Fruit fly (Drosophila melanogaster) whole organism, embryonic: ENCODE data around the gene CG13671.

Experiments used
- Aef1 ChIP-seq: fragments of 200-800 bp; sonication (Bioruptor generic); IDR thresholded peaks from 3 replicates; pipeline ENCODE4 v1.3.6; 2022; ENCODE audit warnings: missing biosample characterization, missing genetic modification characterization
- CG11695 ChIP-seq: fragments of 200-800 bp; sonication (Bioruptor generic); IDR thresholded peaks from 3 replicates; pipeline ENCODE4 v1.3.6; 2022; ENCODE audit warnings: missing biosample characterization, missing genetic modification characterization
- CG13287 ChIP-seq: fragments of 200-800 bp; sonication (Bioruptor generic); IDR thresholded peaks from 2 replicates; pipeline ENCODE4 v1.3.6; 2022; ENCODE audit warnings: missing biosample characterization, missing genetic modification characterization; ENCODE audit not compliant: partially characterized antibody
- CG15514 ChIP-seq: fragments of 200-800 bp; sonication (Bioruptor generic); optimal IDR thresholded peaks from 3 replicates; lab custom pipeline; 2017; ENCODE audit warnings: missing biosample characterization, missing genetic modification characterization, mild to moderate bottlenecking, moderate library complexity, missing genetic modification reagents
- CG15696 ChIP-seq: fragments of 200-800 bp; sonication (Bioruptor generic); optimal IDR thresholded peaks from 2 replicates; lab custom pipeline; 2019; ENCODE audit warnings: missing biosample characterization, mild to moderate bottlenecking, missing genetic modification characterization, moderate library complexity
- CG1603 ChIP-seq: fragments of 200-800 bp; sonication (Bioruptor generic); optimal IDR thresholded peaks from 2 replicates; lab custom pipeline; 2019; ENCODE audit warnings: missing biosample characterization, mild to moderate bottlenecking, missing genetic modification characterization, moderate library complexity
- CG17912 ChIP-seq: fragments of 200-800 bp; sonication (Bioruptor generic); optimal IDR thresholded peaks from 2 replicates; lab custom pipeline; 2018; ENCODE audit warnings: missing biosample characterization, mild to moderate bottlenecking, missing genetic modification characterization
- CG1832 ChIP-seq: fragments of 200-800 bp; sonication (Bioruptor generic); optimal IDR thresholded peaks from 2 replicates; lab custom pipeline; 2017; ENCODE audit warnings: missing biosample characterization, mild to moderate bottlenecking, missing genetic modification characterization, inconsistent platforms
- CG2875 ChIP-seq: fragments of 200-800 bp; sonication (Bioruptor generic); optimal IDR thresholded peaks from 2 replicates; lab custom pipeline; 2017; ENCODE audit warnings: missing biosample characterization, mild to moderate bottlenecking, missing genetic modification characterization, missing genetic modification reagents
- CG31224 ChIP-seq: fragments of 200-800 bp; sonication (Bioruptor generic); IDR thresholded peaks from 2 replicates; pipeline ENCODE4 v1.3.6; 2022; ENCODE audit warnings: missing biosample characterization, missing genetic modification characterization
- CG31441 ChIP-seq: fragments of 200-800 bp; sonication (Bioruptor generic); IDR thresholded peaks from 2 replicates; pipeline ENCODE4 v1.3.6; 2022; ENCODE audit warnings: missing biosample characterization, missing genetic modification characterization
- CG32772 ChIP-seq: fragments of 200-800 bp; sonication (Bioruptor generic); IDR thresholded peaks from 2 replicates; pipeline ENCODE4 v1.3.6; 2022; ENCODE audit warnings: missing biosample characterization, missing genetic modification characterization
- CG4360 ChIP-seq: fragments of 200-800 bp; sonication (Bioruptor generic); IDR thresholded peaks from 2 replicates; pipeline ENCODE4 v1.3.6; 2022; ENCODE audit warnings: missing biosample characterization, missing genetic modification characterization
- CG4424 ChIP-seq: fragments of 200-800 bp; sonication (Bioruptor generic); optimal IDR thresholded peaks from 3 replicates; lab custom pipeline; 2016; ENCODE audit warnings: missing biosample characterization, missing genetic modification characterization
- CG6654 ChIP-seq: fragments of 200-800 bp; sonication (Bioruptor generic); optimal IDR thresholded peaks from 2 replicates; lab custom pipeline; 2017; ENCODE audit warnings: missing biosample characterization, mild to moderate bottlenecking, missing genetic modification characterization
- CG7271 ChIP-seq: fragments of 200-800 bp; sonication (Bioruptor generic); optimal IDR thresholded peaks from 2 replicates; lab custom pipeline; 2018; ENCODE audit warnings: missing biosample characterization, mild to moderate bottlenecking, missing genetic modification characterization, moderate library complexity
- CG7745 ChIP-seq: fragments of 200-800 bp; sonication (Bioruptor generic); optimal IDR thresholded peaks from 2 replicates; lab custom pipeline; 2018; ENCODE audit warnings: missing biosample characterization, mild to moderate bottlenecking, missing genetic modification characterization, moderate library complexity
- CG7963 ChIP-seq: fragments of 200-800 bp; sonication (Bioruptor generic); IDR thresholded peaks from 3 replicates; pipeline ENCODE4 v1.3.6; 2022; ENCODE audit warnings: missing biosample characterization, missing genetic modification characterization; ENCODE audit not compliant: partially characterized antibody
- CG7987 ChIP-seq: fragments of 200-800 bp; sonication (Bioruptor generic); optimal IDR thresholded peaks from 2 replicates; lab custom pipeline; 2018; ENCODE audit warnings: missing biosample characterization, mild to moderate bottlenecking, missing genetic modification characterization, moderate library complexity
- CG8290 ChIP-seq, 3 experiments: fragments of 200-800 bp; sonication (Bioruptor generic); optimal IDR thresholded peaks; 2 replicates each; lab custom pipeline; 2016 to 2019; ENCODE audit warnings: missing biosample characterization in 3 of 3, missing genetic modification characterization in 3 of 3, mild to moderate bottlenecking in 2 of 3, moderate library complexity in 1 of 3
- CG8388 ChIP-seq: fragments of 200-800 bp; sonication (Bioruptor generic); optimal IDR thresholded peaks from 2 replicates; lab custom pipeline; 2019; ENCODE audit warnings: missing biosample characterization, mild to moderate bottlenecking, missing genetic modification characterization, moderate library complexity
- CG9437 ChIP-seq: fragments of 200-800 bp; sonication (Bioruptor generic); optimal IDR thresholded peaks from 2 replicates; lab custom pipeline; 2018; ENCODE audit warnings: missing biosample characterization, mild to moderate bottlenecking, missing genetic modification characterization
- CG9609 ChIP-seq: fragments of 200-800 bp; sonication (Bioruptor generic); optimal IDR thresholded peaks from 3 replicates; lab custom pipeline; 2016; ENCODE audit warnings: missing biosample characterization, missing genetic modification characterization
- CTCF ChIP-seq: fragments of 200-800 bp; sonication (Bioruptor generic); optimal IDR thresholded peaks from 2 replicates; lab custom pipeline; 2017; ENCODE audit warnings: missing biosample characterization, mild to moderate bottlenecking, missing genetic modification characterization, moderate library complexity
- E2f1 ChIP-seq: fragments of 200-800 bp; sonication (Bioruptor generic); IDR thresholded peaks from 2 replicates; pipeline ENCODE4 v1.3.6; 2022; ENCODE audit warnings: missing biosample characterization, missing genetic modification characterization
- HLHmδ ChIP-seq: fragments of 200-800 bp; sonication (Bioruptor generic); optimal IDR thresholded peaks from 2 replicates; lab custom pipeline; 2018; ENCODE audit warnings: missing biosample characterization, mild to moderate bottlenecking, missing genetic modification characterization, moderate library complexity
- Hey ChIP-seq: fragments of 200-800 bp; sonication (Bioruptor generic); optimal IDR thresholded peaks from 3 replicates; lab custom pipeline; 2018; ENCODE audit warnings: missing biosample characterization, mild to moderate bottlenecking, missing genetic modification characterization
- Hmx ChIP-seq: fragments of 200-800 bp; sonication (Bioruptor generic); optimal IDR thresholded peaks from 2 replicates; lab custom pipeline; 2016; ENCODE audit warnings: missing biosample characterization, missing genetic modification characterization
- Hr3 ChIP-seq: fragments of 200-800 bp; sonication (Bioruptor generic); optimal IDR thresholded peaks from 3 replicates; lab custom pipeline; 2016; ENCODE audit warnings: missing biosample characterization, missing genetic modification characterization
- Hr39 ChIP-seq: fragments of >200 bp; optimal IDR thresholded peaks from 2 replicates; lab custom pipeline; 2017
- Nf-YB ChIP-seq: fragments of 200-800 bp; sonication (Bioruptor generic); optimal IDR thresholded peaks from 3 replicates; lab custom pipeline; 2019; ENCODE audit warnings: missing biosample characterization, mild to moderate bottlenecking, missing genetic modification characterization, moderate library complexity
- Oaz ChIP-seq: fragments of 200-800 bp; sonication (Bioruptor generic); IDR thresholded peaks from 2 replicates; pipeline ENCODE4 v1.3.6; 2022; ENCODE audit warnings: missing biosample characterization, missing genetic modification characterization
- Opbp ChIP-seq: fragments of 200-800 bp; sonication (Bioruptor generic); IDR thresholded peaks from 3 replicates; pipeline ENCODE4 v1.3.6; 2022; ENCODE audit warnings: missing biosample characterization, missing genetic modification characterization; ENCODE audit not compliant: partially characterized antibody
- Rfx ChIP-seq: fragments of 200-800 bp; sonication (Bioruptor generic); IDR thresholded peaks from 2 replicates; pipeline ENCODE4 v1.3.6; 2022; ENCODE audit warnings: missing biosample characterization, missing genetic modification characterization
- Usf ChIP-seq: fragments of 200-800 bp; sonication (Bioruptor generic); optimal IDR thresholded peaks from 2 replicates; lab custom pipeline; 2017; ENCODE audit warnings: missing genotype, missing biosample characterization, missing genetic modification characterization
- amos ChIP-seq: fragments of 200-800 bp; sonication (Bioruptor generic); IDR thresholded peaks from 2 replicates; pipeline ENCODE4 v1.3.6; 2022; ENCODE audit warnings: missing biosample characterization, missing genetic modification characterization; ENCODE audit not compliant: partially characterized antibody
- bcd ChIP-seq: fragments of 200-800 bp; sonication (Bioruptor generic); optimal IDR thresholded peaks from 2 replicates; lab custom pipeline; 2017; ENCODE audit warnings: missing biosample characterization, mild to moderate bottlenecking, missing genetic modification characterization
- danr ChIP-seq: fragments of 200-800 bp; sonication (Bioruptor generic); IDR thresholded peaks from 2 replicates; pipeline ENCODE4 v1.3.6; 2022; ENCODE audit warnings: missing biosample characterization, missing genetic modification characterization
- dm ChIP-seq: fragments of 200-800 bp; sonication (Bioruptor generic); optimal IDR thresholded peaks from 3 replicates; lab custom pipeline; 2016; ENCODE audit warnings: missing biosample characterization, missing genetic modification characterization
- fd64A ChIP-seq: fragments of 200-800 bp; sonication (Bioruptor generic); optimal IDR thresholded peaks from 3 replicates; lab custom pipeline; 2018; ENCODE audit warnings: missing biosample characterization, mild to moderate bottlenecking, missing genetic modification characterization
- gcm ChIP-seq: fragments of 200-800 bp; sonication (Bioruptor generic); optimal IDR thresholded peaks from 2 replicates; lab custom pipeline; 2019; ENCODE audit warnings: missing biosample characterization, mild to moderate bottlenecking, missing genetic modification characterization, moderate library complexity
- hth ChIP-seq: fragments of >200 bp; optimal IDR thresholded peaks from 2 replicates; lab custom pipeline; 2017; ENCODE audit warnings: inconsistent platforms
- insv ChIP-seq, 2 experiments: fragments of 200-800 bp; sonication (Bioruptor generic); optimal IDR thresholded peaks; 3 replicates each; lab custom pipeline; 2016 to 2018; ENCODE audit warnings: missing biosample characterization in 2 of 2, missing genetic modification characterization in 2 of 2
- ken ChIP-seq: fragments of 200-800 bp; sonication (Bioruptor generic); IDR thresholded peaks from 3 replicates; pipeline ENCODE4 v1.3.6; 2022; ENCODE audit warnings: missing biosample characterization, missing genetic modification characterization
- nerfin-2 ChIP-seq: fragments of 200-800 bp; sonication (Bioruptor generic); IDR thresholded peaks from 2 replicates; pipeline ENCODE4 v1.3.6; 2022; ENCODE audit warnings: missing biosample characterization, missing genetic modification characterization; ENCODE audit not compliant: partially characterized antibody
- p53 ChIP-seq: fragments of 200-800 bp; sonication (Bioruptor generic); optimal IDR thresholded peaks from 2 replicates; lab custom pipeline; 2016; ENCODE audit warnings: missing biosample characterization, missing genetic modification characterization
- pho ChIP-seq: fragments of 200-800 bp; sonication (Bioruptor generic); optimal IDR thresholded peaks from 2 replicates; lab custom pipeline; 2016; ENCODE audit warnings: missing biosample characterization, missing genetic modification characterization
- trem ChIP-seq: fragments of 200-800 bp; optimal IDR thresholded peaks from 3 replicates; lab custom pipeline; 2019; ENCODE audit warnings: missing biosample characterization, mild to moderate bottlenecking, missing genetic modification characterization, moderate library complexity
- tx ChIP-seq: fragments of 200-800 bp; sonication (Bioruptor generic); optimal IDR thresholded peaks from 2 replicates; lab custom pipeline; 2016; ENCODE audit warnings: missing biosample characterization, missing genetic modification characterization
- unpg ChIP-seq: fragments of 200-800 bp; sonication (Bioruptor generic); optimal IDR thresholded peaks from 3 replicates; lab custom pipeline; 2018; ENCODE audit warnings: missing biosample characterization, mild to moderate bottlenecking, missing genetic modification characterization, moderate library complexity
- usp ChIP-seq: fragments of >200 bp; optimal IDR thresholded peaks from 2 replicates; lab custom pipeline; 2017; ENCODE audit warnings: missing biosample characterization, missing genetic modification characterization
- yki ChIP-seq: fragments of >200 bp; optimal IDR thresholded peaks from 3 replicates; lab custom pipeline; 2018
- z ChIP-seq: fragments of 200-800 bp; sonication (Bioruptor generic); IDR thresholded peaks from 3 replicates; pipeline ENCODE4 v1.3.6; 2022; ENCODE audit warnings: missing biosample characterization, missing genetic modification characterization

Gene CG13671

dm6 chr3L:8314788-8315140 is 14.9 kb downstream of the CG13671 start (continued):
- TF ChIP-seq CG31441 (no peak), usp (no peak), Hr39 (lab: Kevin White, UChicago) (no peak), pho (GFP tag; lab: Kevin White, UChicago) (no peak), nerfin-2 (GFP tag; lab: Robert Waterston, UW) (no peak), CG9609 (GFP tag; lab: Kevin White, UChicago) (no peak), Usf (GFP tag; lab: Kevin White, UChicago) (no peak), CG31224 (GFP tag; lab: Robert Waterston, UW) (no peak), CG1832 (GFP tag; lab: Kevin White, UChicago) (no peak), dm (GFP tag; lab: Kevin White, UChicago) (peak; percentile 45), Hmx (no peak), CG15696 (tag; lab: Kevin White, UChicago) (no peak), HLHmδ (GFP tag; lab: Kevin White, UChicago) (no peak), Rfx (GFP tag; lab: Robert Waterston, UW) (peak; percentile 45; the same call in 1 of the 2 replicates), Aef1 (GFP tag; lab: Robert Waterston, UW) (no peak), CG1603 (no peak), CG4360 (no peak), Oaz (GFP tag; lab: Robert Waterston, UW) (no peak), fd64A (GFP tag; lab: Kevin White, UChicago) (no peak), gcm (GFP tag; lab: Kevin White, UChicago) (no peak), CG7271 (tag; lab: Kevin White, UChicago) (no peak), Hr3 (GFP tag; lab: Kevin White, UChicago) (no peak), CG13287 (GFP tag; lab: Robert Waterston, UW) (no peak), CG6654 (GFP tag; lab: Kevin White, UChicago) (no peak), CG11695 (GFP tag; lab: Robert Waterston, UW) (no peak), z (GFP tag; lab: Robert Waterston, UW) (0 out of 3 replicates have a peak, but pooled peaks have one; percentile 19), E2f1 (GFP tag; lab: Robert Waterston, UW) (no peak), yki (lab: Kevin White, UChicago) (no peak), CG17912 (GFP tag; lab: Kevin White, UChicago) (no peak), CG15514 (no peak), danr (GFP tag; lab: Robert Waterston, UW) (no peak), CG8388 (GFP tag; lab: Kevin White, UChicago) (no peak), CG7745 (no peak), Opbp (GFP tag; lab: Robert Waterston, UW) (no peak), tx (GFP tag; lab: Kevin White, UChicago) (no peak), CTCF (no peak), CG7987 (GFP tag; lab: Kevin White, UChicago) (no peak), hth (lab: Kevin White, UChicago) (no peak), CG9437 (GFP tag; lab: Kevin White, UChicago) (no peak), CG2875 (GFP tag; lab: Kevin White, UChicago) (no peak), trem (tag; lab: Kevin White, UChicago) (no peak), ken (GFP tag; lab: Robert Waterston, UW) (no peak), Hey (tag; lab: Kevin White, UChicago) (peak; percentile 71), CG32772 (GFP tag; lab: Robert Waterston, UW) (no peak), CG4424 (GFP tag; lab: Kevin White, UChicago) (no peak), insv (GFP tag; optimal IDR thresholded peaks at IDR 0.05; lab: Kevin White, UChicago) (no peak), unpg (GFP tag; lab: Kevin White, UChicago) (no peak), p53 (GFP tag; lab: Kevin White, UChicago) (no peak), Nf-YB (GFP tag; lab: Kevin White, UChicago) (no peak), bcd (GFP tag; lab: Kevin White, UChicago) (no peak), CG8290 (GFP tag; optimal IDR thresholded peaks at IDR 0.05; lab: Kevin White, UChicago) (no peak), CG8290 (tag; optimal IDR thresholded peaks at IDR 0.05; lab: Kevin White, UChicago) (no peak), CG7963 (no peak), amos (GFP tag; lab: Robert Waterston, UW) (no peak)
